Worm (Caenorhabditis elegans) whole organism, L1 larva: ENCODE data around the gene F02D8.9.

ENCODE experiments used
- alr-1 ChIP-seq: fragments of 200-800 bp; sonication (Bioruptor generic); optimal IDR thresholded peaks from 2 replicates; lab custom pipeline; 2018; ENCODE audit warnings: borderline replicate concordance, mild to moderate bottlenecking, missing genetic modification characterization, missing compliant biosample characterization
- ama-1 ChIP-seq: fragments of 150-350 bp; optimal IDR thresholded peaks from 2 replicates; lab custom pipeline; 2014
- ces-1 ChIP-seq: fragments of 150-350 bp; optimal IDR thresholded peaks from 2 replicates; lab custom pipeline; 2014; ENCODE audit warnings: missing biosample characterization, missing genetic modification reagents, missing genetic modification characterization
- lin-39 ChIP-seq: fragments of 150-350 bp; optimal IDR thresholded peaks from 2 replicates; lab custom pipeline; 2014; ENCODE audit warnings: missing biosample characterization, missing genetic modification reagents, missing genetic modification characterization
- pag-3 ChIP-seq: sonication (generic microtip); optimal IDR thresholded peaks from 2 replicates; lab custom pipeline; 2017; ENCODE audit warnings: missing genetic modification characterization, mild to moderate bottlenecking, missing compliant biosample characterization, antibody characterized with exemption, borderline replicate concordance; ENCODE audit not compliant: insufficient read depth
- rnt-1 ChIP-seq: sonication (generic microtip); optimal IDR thresholded peaks from 2 replicates; lab custom pipeline; 2016; ENCODE audit warnings: mild to moderate bottlenecking, missing genetic modification characterization, moderate library complexity, missing compliant biosample characterization
- unc-130 ChIP-seq: fragments of 150-350 bp; optimal IDR thresholded peaks from 2 replicates; lab custom pipeline; 2017; ENCODE audit warnings: missing biosample characterization, missing genetic modification characterization, inconsistent platforms
- unc-62 ChIP-seq: fragments of 150-350 bp; optimal IDR thresholded peaks from 2 replicates; lab custom pipeline; 2014; ENCODE audit warnings: missing biosample characterization, missing genetic modification reagents, missing genetic modification characterization

DNA sequence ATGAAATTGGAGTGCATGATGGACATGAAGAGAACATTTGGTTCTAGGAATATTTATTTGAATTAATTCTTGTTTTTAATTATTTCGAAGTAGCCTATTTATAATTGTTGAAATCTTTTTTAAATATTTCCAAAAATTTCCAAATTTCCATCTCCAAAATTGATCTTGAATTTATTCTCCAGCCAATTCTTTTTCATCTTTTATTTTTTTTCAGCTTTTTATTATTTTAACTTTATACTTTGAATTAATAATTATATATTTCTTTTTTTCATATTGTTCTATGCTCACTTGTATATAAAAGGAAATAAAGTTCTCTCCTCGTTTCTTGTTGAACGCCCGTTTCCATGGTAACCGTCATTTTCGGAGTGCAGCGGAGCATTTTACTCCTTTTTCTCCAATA is 24.4 kb upstream of the F02D8.9 start, which contains the start of gene xbx-1:
- TF ChIP-seq unc-62 (GFP tag; lab: Kevin White, UChicago) = no peak
- TF ChIP-seq rnt-1 (tag; lab: Kevin White, UChicago) = no peak
- no peak for TF ChIP-seq alr-1 (tag; lab: Kevin White, UChicago)
- TF ChIP-seq ces-1 (GFP tag; lab: Kevin White, UChicago) = no peak
- TF ChIP-seq ama-1 (lab: Kevin White, UChicago) = no peak
- no peak for TF ChIP-seq pag-3
- no peak for TF ChIP-seq unc-130 (tag; lab: Kevin White, UChicago)
- no peak for TF ChIP-seq lin-39 (tag; lab: Kevin White, UChicago)
